Fruit fly (Drosophila melanogaster): ENCODE measurements around the gene CG6763.

CG6763 gene

dm6 chr3R:23332535-23333333, 48.9 kb downstream of the CG6763 start (continued):
- no peak for TF ChIP-seq pita (GFP tag; optimal IDR thresholded peaks at IDR 0.05)
- TF ChIP-seq org-1 (GFP tag; optimal IDR thresholded peaks at IDR 0.05), result peak; percentile 38
- peak; percentile 62 for TF ChIP-seq CG7556 (GFP tag; optimal IDR thresholded peaks at IDR 0.05)
- TF ChIP-seq nmo (GFP tag; optimal IDR thresholded peaks at IDR 0.05), result peak; percentile 72
- TF ChIP-seq CG7987 (GFP tag; optimal IDR thresholded peaks at IDR 0.05), result no peak
- no peak for TF ChIP-seq peb (GFP tag; IDR thresholded peaks at IDR 0.05)
- TF ChIP-seq CG5180 (GFP tag; optimal IDR thresholded peaks at IDR 0.05), result peak; percentile 30
- TF ChIP-seq CG12391 (tag; optimal IDR thresholded peaks at IDR 0.05), result peak; percentile 65
- TF ChIP-seq ac (GFP tag; optimal IDR thresholded peaks at IDR 0.05), result no peak
- no peak for TF ChIP-seq inv (GFP tag; IDR thresholded peaks at IDR 0.05; ENCODE audit: partially characterized antibody)
- TF ChIP-seq cas (GFP tag; IDR thresholded peaks at IDR 0.05), result no peak
- peak; percentile 62 for TF ChIP-seq CG6854 (GFP tag; optimal IDR thresholded peaks at IDR 0.05)
- peak; percentile 57 for TF ChIP-seq MTF-1 (GFP tag; optimal IDR thresholded peaks at IDR 0.05; ENCODE audit: borderline replicate concordance)
- peak; percentile 43 for TF ChIP-seq nom (GFP tag; optimal IDR thresholded peaks at IDR 0.05)
- TF ChIP-seq CG4617 (GFP tag; optimal IDR thresholded peaks at IDR 0.05; ENCODE audit: borderline replicate concordance), result no peak
- no peak for TF ChIP-seq en (GFP tag; optimal IDR thresholded peaks at IDR 0.05)
- TF ChIP-seq zf30C (GFP tag; optimal IDR thresholded peaks at IDR 0.05), result peak; percentile 59
- no peak for TF ChIP-seq HmgD (GFP tag; optimal IDR thresholded peaks at IDR 0.05)
- no peak for TF ChIP-seq lbe (GFP tag; optimal IDR thresholded peaks at IDR 0.05)
- TF ChIP-seq ara (GFP tag; IDR thresholded peaks at IDR 0.05), result no peak
- TF ChIP-seq NC2α (GFP tag; optimal IDR thresholded peaks at IDR 0.05), result no peak
- peak; percentile 77 for TF ChIP-seq CG31441 (GFP tag; IDR thresholded peaks at IDR 0.05)
- no peak for TF ChIP-seq Lhr (GFP tag; optimal IDR thresholded peaks at IDR 0.05)
- no peak for TF ChIP-seq slou (GFP tag; optimal IDR thresholded peaks at IDR 0.05)
- no peak for TF ChIP-seq CG7271 (tag; optimal IDR thresholded peaks at IDR 0.05)
- TF ChIP-seq CG11723 (GFP tag; optimal IDR thresholded peaks at IDR 0.05), result no peak
- no peak for TF ChIP-seq aop (GFP tag; IDR thresholded peaks at IDR 0.05)
- peak; percentile 11 for TF ChIP-seq Sry-δ (GFP tag; optimal IDR thresholded peaks at IDR 0.05)
- no peak for TF ChIP-seq Jarid2 (GFP tag; optimal IDR thresholded peaks at IDR 0.05)
- peak; percentile 32 for TF ChIP-seq az2 (GFP tag; optimal IDR thresholded peaks at IDR 0.05)
- no peak for TF ChIP-seq CG42726 (GFP tag; IDR thresholded peaks at IDR 0.05; ENCODE audit: partially characterized antibody)
- peak; percentile 28 for TF ChIP-seq Side (GFP tag; optimal IDR thresholded peaks at IDR 0.05)
- no peak for TF ChIP-seq Aef1 (GFP tag; IDR thresholded peaks at IDR 0.05)
- TF ChIP-seq CG2129 (GFP tag; IDR thresholded peaks at IDR 0.05; ENCODE audit: partially characterized antibody), result no peak
- no peak for TF ChIP-seq pnt (GFP tag; optimal IDR thresholded peaks at IDR 0.05)
- no peak for TF ChIP-seq h (optimal IDR thresholded peaks at IDR 0.05)
- TF ChIP-seq CG6689 (GFP tag; IDR thresholded peaks at IDR 0.05), result peak; percentile 56
- no peak for TF ChIP-seq CG13894 (tag; optimal IDR thresholded peaks at IDR 0.05)
- TF ChIP-seq ash1 (GFP tag; optimal IDR thresholded peaks at IDR 0.05), result no peak
- no peak for TF ChIP-seq Opbp (GFP tag; IDR thresholded peaks at IDR 0.05; ENCODE audit: partially characterized antibody)
- peak; percentile 70 for TF ChIP-seq dmrt11E (tag; optimal IDR thresholded peaks at IDR 0.05)
- TF ChIP-seq Sox100B (GFP tag; optimal IDR thresholded peaks at IDR 0.05), result peak; percentile 70
- TF ChIP-seq CG14014 (GFP tag; IDR thresholded peaks at IDR 0.05), result peak; percentile 45
- TF ChIP-seq CG2199 (GFP tag; IDR thresholded peaks at IDR 0.05), result no peak
- TF ChIP-seq CG9797 (GFP tag; optimal IDR thresholded peaks at IDR 0.05), result no peak
- no peak for TF ChIP-seq ken (GFP tag; IDR thresholded peaks at IDR 0.05)
- TF ChIP-seq gcm (GFP tag; optimal IDR thresholded peaks at IDR 0.05), result no peak
- no peak for TF ChIP-seq CG34224 (GFP tag; IDR thresholded peaks at IDR 0.05; ENCODE audit: partially characterized antibody)
- TF ChIP-seq CG5953 (GFP tag; IDR thresholded peaks at IDR 0.05), result no peak

All from whole organism, embryonic.